Fruit fly (Drosophila melanogaster): Measurements from ENCODE around the gene BBS5.
A peak's percentile ranks its signal among the peaks of the same experiment; 100 is the strongest.

Gene BBS5

dm6 chr3R:4775371-4775770 lies 40.7 kb upstream of the BBS5 start (continued):
- TF ChIP-seq hkb (optimal IDR thresholded peaks at IDR 0.05) (no peak), hkb (GFP tag; IDR thresholded peaks at IDR 0.05) (peak; percentile 54; the same call in 1 of the 2 replicates), sim (GFP tag; IDR thresholded peaks at IDR 0.05) (no peak), dpn (GFP tag; optimal IDR thresholded peaks at IDR 0.05) (peak; percentile 27 to 51), CG2875 (GFP tag; optimal IDR thresholded peaks at IDR 0.05) (no peak), zen (tag; optimal IDR thresholded peaks at IDR 0.05) (peak; percentile 34), dysf (GFP tag; IDR thresholded peaks at IDR 0.05) (peak; percentile 42; the same call in 2 of the 3 replicates), Med (GFP tag) (peak; percentile 80), Xbp1 (GFP tag; optimal IDR thresholded peaks at IDR 0.05) (peak; percentile 59), bcd (GFP tag; optimal IDR thresholded peaks at IDR 0.05) (peak; percentile 21), unpg (GFP tag; optimal IDR thresholded peaks at IDR 0.05) (peak; percentile 33), Doc2 (GFP tag; IDR thresholded peaks at IDR 0.05) (no peak), ap (GFP tag; IDR thresholded peaks at IDR 0.05) (no peak), CrebB (tag; optimal IDR thresholded peaks at IDR 0.05) (no peak), vnd (GFP tag; IDR thresholded peaks at IDR 0.05; ENCODE audit: partially characterized antibody) (no peak), YL-1 (GFP tag; optimal IDR thresholded peaks at IDR 0.05) (peak; percentile 66), Mrtf (GFP tag; IDR thresholded peaks at IDR 0.05) (no peak), CG31224 (GFP tag; IDR thresholded peaks at IDR 0.05) (no peak), Asciz (GFP tag; optimal IDR thresholded peaks at IDR 0.05) (peak; percentile 6), stc (GFP tag; IDR thresholded peaks at IDR 0.05) (no peak), CG9932 (GFP tag; IDR thresholded peaks at IDR 0.05) (peak; percentile 43), Ada2b (GFP tag; IDR thresholded peaks at IDR 0.05) (peak; percentile 13; the same call in 1 of the 2 replicates), stwl (tag; optimal IDR thresholded peaks at IDR 0.05) (peak; percentile 79), row (GFP tag; IDR thresholded peaks at IDR 0.05) (peak; percentile 79), Nf-YA (GFP tag; IDR thresholded peaks at IDR 0.05) (no peak), Dip3 (GFP tag; optimal IDR thresholded peaks at IDR 0.05) (peak; percentile 17), CG8290 (GFP tag; optimal IDR thresholded peaks at IDR 0.05) (peak; percentile 35), CG8290 (tag; optimal IDR thresholded peaks at IDR 0.05) (no peak), CG17186 (GFP tag; optimal IDR thresholded peaks at IDR 0.05) (peak; percentile 37), CG17328 (GFP tag; IDR thresholded peaks at IDR 0.05) (peak; percentile 43), Fer3 (tag; optimal IDR thresholded peaks at IDR 0.05) (peak; percentile 43), run (tag; optimal IDR thresholded peaks at IDR 0.05) (no peak), CG10209 (GFP tag; optimal IDR thresholded peaks at IDR 0.05) (peak; percentile 16), CG13424 (tag; optimal IDR thresholded peaks at IDR 0.05) (peak; percentile 49), BEAF-32 (GFP tag; optimal IDR thresholded peaks at IDR 0.05) (peak; percentile 40), sug (tag; optimal IDR thresholded peaks at IDR 0.05) (peak; percentile 21), ind (GFP tag; optimal IDR thresholded peaks at IDR 0.05) (peak; percentile 16), CG9437 (GFP tag; optimal IDR thresholded peaks at IDR 0.05) (no peak), CG10979 (tag; optimal IDR thresholded peaks at IDR 0.05) (peak; percentile 33), gem (tag; optimal IDR thresholded peaks at IDR 0.05) (no peak), Max (GFP tag; optimal IDR thresholded peaks at IDR 0.05) (no peak), Sin3A (optimal IDR thresholded peaks at IDR 0.05) (peak; percentile 32), CG2678 (tag; optimal IDR thresholded peaks at IDR 0.05) (no peak), NC2β (GFP tag; optimal IDR thresholded peaks at IDR 0.05) (peak; percentile 22), BtbVII (GFP tag; optimal IDR thresholded peaks at IDR 0.05) (no peak), az2 (GFP tag; optimal IDR thresholded peaks at IDR 0.05) (peak; percentile 19), HLH4C (GFP tag; IDR thresholded peaks at IDR 0.05; ENCODE audit: partially characterized antibody) (no peak), ham (GFP tag; IDR thresholded peaks at IDR 0.05) (no peak), gfzf (GFP tag; optimal IDR thresholded peaks at IDR 0.05) (peak; percentile 90), CoRest (tag; optimal IDR thresholded peaks at IDR 0.05) (peak; percentile 56), CG13296 (GFP tag; optimal IDR thresholded peaks at IDR 0.05) (no peak), CG7357 (GFP tag; IDR thresholded peaks at IDR 0.05) (peak; percentile 91)
